Fruit fly (Drosophila melanogaster) whole organism, embryonic: ENCODE data around the gene CG31468.
A peak's percentile ranks its signal among the peaks of the same experiment; 100 is the strongest.

ENCODE experiments used
- Awh ChIP-seq: fragments of 200-800 bp; sonication (Bioruptor generic); IDR thresholded peaks from 2 replicates; pipeline ENCODE4, ENCODE4 v1.3.6; 2022; ENCODE audit warnings: missing biosample characterization, missing genetic modification characterization
- Bdp1 ChIP-seq: fragments of 200-800 bp; sonication (Bioruptor generic); optimal IDR thresholded peaks from 3 replicates; lab custom pipeline; 2016; ENCODE audit warnings: missing biosample characterization, missing genetic modification characterization
- CG10267 ChIP-seq: fragments of 200-800 bp; sonication (Bioruptor generic); optimal IDR thresholded peaks from 2 replicates; lab custom pipeline; 2018; ENCODE audit warnings: missing biosample characterization, mild to moderate bottlenecking, missing genetic modification characterization, moderate library complexity
- CG11456 ChIP-seq: fragments of 200-800 bp; sonication (Bioruptor generic); IDR thresholded peaks from 3 replicates; pipeline ENCODE4 v1.3.6; 2022; ENCODE audit warnings: missing biosample characterization, missing genetic modification characterization
- CG12219 ChIP-seq: fragments of 200-800 bp; sonication (Bioruptor generic); optimal IDR thresholded peaks from 3 replicates; lab custom pipeline; 2018; ENCODE audit warnings: missing biosample characterization, mild to moderate bottlenecking, missing genetic modification characterization
- CG13894 ChIP-seq: fragments of 200-800 bp; sonication (Bioruptor generic); optimal IDR thresholded peaks from 3 replicates; lab custom pipeline; 2018; ENCODE audit warnings: missing biosample characterization, mild to moderate bottlenecking, missing genetic modification characterization, moderate library complexity
- CG15269 ChIP-seq: fragments of 200-800 bp; sonication (Bioruptor generic); optimal IDR thresholded peaks from 2 replicates; lab custom pipeline; 2018; ENCODE audit warnings: missing biosample characterization, mild to moderate bottlenecking, missing genetic modification characterization, moderate library complexity
- CG15479 ChIP-seq: fragments of 200-800 bp; sonication (Bioruptor generic); optimal IDR thresholded peaks from 3 replicates; lab custom pipeline; 2019; ENCODE audit warnings: missing biosample characterization, mild to moderate bottlenecking, missing genetic modification characterization, moderate library complexity
- CG15514 ChIP-seq: fragments of 200-800 bp; sonication (Bioruptor generic); optimal IDR thresholded peaks from 3 replicates; lab custom pipeline; 2017; ENCODE audit warnings: missing biosample characterization, missing genetic modification characterization, mild to moderate bottlenecking, moderate library complexity, missing genetic modification reagents
- CG15601 ChIP-seq: fragments of 200-800 bp; sonication (Bioruptor generic); optimal IDR thresholded peaks from 3 replicates; lab custom pipeline; 2019; ENCODE audit warnings: missing biosample characterization, mild to moderate bottlenecking, missing genetic modification characterization, moderate library complexity
- CG15696 ChIP-seq: fragments of 200-800 bp; sonication (Bioruptor generic); optimal IDR thresholded peaks from 2 replicates; lab custom pipeline; 2019; ENCODE audit warnings: missing biosample characterization, mild to moderate bottlenecking, missing genetic modification characterization, moderate library complexity
- CG1603 ChIP-seq: fragments of 200-800 bp; sonication (Bioruptor generic); optimal IDR thresholded peaks from 2 replicates; lab custom pipeline; 2019; ENCODE audit warnings: missing biosample characterization, mild to moderate bottlenecking, missing genetic modification characterization, moderate library complexity
- CG17359 ChIP-seq: fragments of 200-800 bp; sonication (Bioruptor generic); optimal IDR thresholded peaks from 3 replicates; lab custom pipeline; 2018; ENCODE audit warnings: missing biosample characterization, mild to moderate bottlenecking, missing genetic modification characterization, moderate library complexity
- CG17361 ChIP-seq: fragments of 200-800 bp; sonication (Bioruptor generic); IDR thresholded peaks from 3 replicates; pipeline ENCODE4 v1.3.6; 2022; ENCODE audit warnings: missing biosample characterization, missing genetic modification characterization
- CG17829 ChIP-seq: fragments of 200-800 bp; optimal IDR thresholded peaks from 2 replicates; lab custom pipeline; 2019; ENCODE audit warnings: missing biosample characterization, mild to moderate bottlenecking, missing genetic modification characterization, moderate library complexity
- CG17912 ChIP-seq: fragments of 200-800 bp; sonication (Bioruptor generic); optimal IDR thresholded peaks from 2 replicates; lab custom pipeline; 2018; ENCODE audit warnings: missing biosample characterization, mild to moderate bottlenecking, missing genetic modification characterization
- CG18476 ChIP-seq: fragments of 200-800 bp; sonication (Bioruptor generic); optimal IDR thresholded peaks from 2 replicates; lab custom pipeline; 2016; ENCODE audit warnings: missing biosample characterization, mild to moderate bottlenecking, missing genetic modification characterization
- CG2116 ChIP-seq: fragments of 200-800 bp; sonication (Bioruptor generic); optimal IDR thresholded peaks from 3 replicates; lab custom pipeline; 2018; ENCODE audit warnings: missing biosample characterization, mild to moderate bottlenecking, missing genetic modification characterization
- CG31365 ChIP-seq: fragments of 200-800 bp; sonication (Bioruptor generic); optimal IDR thresholded peaks from 2 replicates; lab custom pipeline; 2018; ENCODE audit warnings: missing biosample characterization, mild to moderate bottlenecking, missing genetic modification characterization
- CG31441 ChIP-seq: fragments of 200-800 bp; sonication (Bioruptor generic); IDR thresholded peaks from 2 replicates; pipeline ENCODE4 v1.3.6; 2022; ENCODE audit warnings: missing biosample characterization, missing genetic modification characterization
- CG32767 ChIP-seq: fragments of 200-800 bp; sonication (Bioruptor generic); IDR thresholded peaks from 2 replicates; pipeline ENCODE4 v1.3.6; 2022; ENCODE audit warnings: missing biosample characterization, missing genetic modification characterization
- CG3995 ChIP-seq: fragments of 200-800 bp; sonication (Bioruptor generic); optimal IDR thresholded peaks from 3 replicates; lab custom pipeline; 2016; ENCODE audit warnings: missing biosample characterization, missing genetic modification characterization
- CG5245 ChIP-seq: fragments of 200-800 bp; sonication (Bioruptor generic); optimal IDR thresholded peaks from 3 replicates; lab custom pipeline; 2016; ENCODE audit warnings: missing biosample characterization, missing genetic modification characterization
- CG7987 ChIP-seq: fragments of 200-800 bp; sonication (Bioruptor generic); optimal IDR thresholded peaks from 2 replicates; lab custom pipeline; 2018; ENCODE audit warnings: missing biosample characterization, mild to moderate bottlenecking, missing genetic modification characterization, moderate library complexity
- CG9932 ChIP-seq: fragments of 200-800 bp; sonication (Bioruptor generic); IDR thresholded peaks from 2 replicates; pipeline ENCODE4 v1.3.6; 2022; ENCODE audit warnings: missing biosample characterization, missing genetic modification characterization
- CTCF ChIP-seq: fragments of 200-800 bp; sonication (Bioruptor generic); optimal IDR thresholded peaks from 2 replicates; lab custom pipeline; 2017; ENCODE audit warnings: missing biosample characterization, mild to moderate bottlenecking, missing genetic modification characterization, moderate library complexity
- Eip74EF ChIP-seq, 2 experiments: fragments of 200-800 bp in 1 of 2; fragments of >200 bp in 1 of 2; sonication (Bioruptor generic) in 1 of 2; optimal IDR thresholded peaks; 2 replicates each; lab custom pipeline; 2017 to 2019; ENCODE audit warnings: missing biosample characterization in 2 of 2, missing genetic modification characterization in 2 of 2, mild to moderate bottlenecking in 1 of 2, moderate library complexity in 1 of 2
- Fer2 ChIP-seq: fragments of 200-800 bp; sonication (Bioruptor generic); optimal IDR thresholded peaks from 2 replicates; lab custom pipeline; 2018; ENCODE audit warnings: missing biosample characterization, mild to moderate bottlenecking, missing genetic modification characterization, moderate library complexity
- GATAe ChIP-seq: fragments of 200-800 bp; sonication (Bioruptor generic); conservative IDR thresholded peaks from 2 replicates; pipeline ENCODE4 v1.3.6; 2022; ENCODE audit warnings: missing biosample characterization, missing genetic modification characterization
- Hr3 ChIP-seq: fragments of 200-800 bp; sonication (Bioruptor generic); optimal IDR thresholded peaks from 3 replicates; lab custom pipeline; 2016; ENCODE audit warnings: missing biosample characterization, missing genetic modification characterization
- Hr51 ChIP-seq, 2 experiments: fragments of 200-800 bp; sonication (Bioruptor generic); optimal IDR thresholded peaks; 2 replicates in 1 of 2; 3 replicates in 1 of 2; lab custom pipeline; 2016 to 2018; ENCODE audit warnings: missing biosample characterization in 2 of 2, missing genetic modification characterization in 2 of 2, mild to moderate bottlenecking in 1 of 2, moderate library complexity in 1 of 2
- Jarid2 ChIP-seq: fragments of 200-800 bp; sonication (Bioruptor generic); optimal IDR thresholded peaks from 3 replicates; lab custom pipeline; 2017; ENCODE audit warnings: mild to moderate bottlenecking, missing biosample characterization, missing genetic modification reagents, missing genetic modification characterization
- PHDP ChIP-seq: fragments of 200-800 bp; sonication (Bioruptor generic); optimal IDR thresholded peaks from 3 replicates; lab custom pipeline; 2018; ENCODE audit warnings: missing biosample characterization, mild to moderate bottlenecking, missing genetic modification characterization, moderate library complexity
- Side ChIP-seq: fragments of 200-800 bp; sonication (Bioruptor generic); optimal IDR thresholded peaks from 2 replicates; lab custom pipeline; 2016; ENCODE audit warnings: missing biosample characterization, missing genetic modification characterization
- ara ChIP-seq: fragments of 200-800 bp; sonication (Bioruptor generic); IDR thresholded peaks from 2 replicates; pipeline ENCODE4 v1.3.6; 2022; ENCODE audit warnings: missing biosample characterization, missing genetic modification characterization
- az2 ChIP-seq: fragments of 200-800 bp; sonication (Bioruptor generic); optimal IDR thresholded peaks from 3 replicates; lab custom pipeline; 2016; ENCODE audit warnings: missing biosample characterization, missing genetic modification characterization
- chn ChIP-seq: fragments of 200-800 bp; sonication (Bioruptor generic); optimal IDR thresholded peaks from 2 replicates; lab custom pipeline; 2016; ENCODE audit warnings: missing biosample characterization, missing genetic modification characterization
- eve ChIP-seq, 2 experiments: fragments of >200 bp; optimal IDR thresholded peaks; 2 replicates each; lab custom pipeline; 2017; ENCODE audit warnings: missing biosample characterization in 2 of 2, missing genetic modification characterization in 2 of 2
- fd3F ChIP-seq: fragments of 200-800 bp; sonication (Bioruptor generic); optimal IDR thresholded peaks from 2 replicates; lab custom pipeline; 2018; ENCODE audit warnings: missing biosample characterization, mild to moderate bottlenecking, missing genetic modification characterization, moderate library complexity
- ftz-f1 ChIP-seq: fragments of 200-800 bp; sonication (Bioruptor generic); optimal IDR thresholded peaks from 2 replicates; lab custom pipeline; 2016; ENCODE audit warnings: missing biosample characterization, missing genetic modification characterization
- fu2 ChIP-seq: fragments of 200-800 bp; sonication (Bioruptor generic); optimal IDR thresholded peaks from 2 replicates; lab custom pipeline; 2016; ENCODE audit warnings: missing biosample characterization, missing genetic modification characterization
- insv ChIP-seq, 2 experiments: fragments of 200-800 bp; sonication (Bioruptor generic); optimal IDR thresholded peaks; 3 replicates each; lab custom pipeline; 2016 to 2018; ENCODE audit warnings: missing biosample characterization in 2 of 2, missing genetic modification characterization in 2 of 2
- jigr1 ChIP-seq: fragments of 200-800 bp; sonication (Bioruptor generic); IDR thresholded peaks from 3 replicates; pipeline ENCODE4 v1.3.6; 2022; ENCODE audit warnings: missing biosample characterization, missing genetic modification characterization
- kay ChIP-seq: fragments of 200-800 bp; sonication (Bioruptor generic); optimal IDR thresholded peaks from 2 replicates; lab custom pipeline; 2016; ENCODE audit warnings: missing biosample characterization, missing genetic modification characterization
- lmd ChIP-seq: fragments of 200-800 bp; sonication (Bioruptor generic); IDR thresholded peaks from 2 replicates; pipeline ENCODE4 v1.3.6; 2022; ENCODE audit warnings: missing biosample characterization, missing genetic modification characterization
- odd ChIP-seq: fragments of 200-800 bp; sonication (Bioruptor generic); optimal IDR thresholded peaks from 2 replicates; lab custom pipeline; 2017; ENCODE audit warnings: missing biosample characterization, mild to moderate bottlenecking, missing genetic modification characterization
- pho ChIP-seq: fragments of 200-800 bp; sonication (Bioruptor generic); optimal IDR thresholded peaks from 2 replicates; lab custom pipeline; 2016; ENCODE audit warnings: missing biosample characterization, missing genetic modification characterization
- sc ChIP-seq, 3 experiments: fragments of >200 bp in 2 of 3; fragments of 200-800 bp in 1 of 3; sonication (Bioruptor generic) in 1 of 3; optimal IDR thresholded peaks; 2 replicates in 2 of 3; 3 replicates in 1 of 3; lab custom pipeline; 2017; ENCODE audit warnings: mild to moderate bottlenecking in 1 of 3, missing biosample characterization in 1 of 3, missing genetic modification characterization in 1 of 3, missing genetic modification reagents in 1 of 3
- sens-2 ChIP-seq: fragments of 200-800 bp; sonication (Bioruptor generic); IDR thresholded peaks from 2 replicates; pipeline ENCODE4 v1.3.6; 2022; ENCODE audit warnings: missing biosample characterization, missing genetic modification characterization
- stwl ChIP-seq: fragments of 200-800 bp; sonication (Bioruptor generic); optimal IDR thresholded peaks from 3 replicates; lab custom pipeline; 2018; ENCODE audit warnings: missing biosample characterization, mild to moderate bottlenecking, missing genetic modification characterization, moderate library complexity

Gene CG31468

dm6 chr3R:23721936-23722335 lies 21.8 kb upstream of the CG31468 start (continued):
- TF ChIP-seq odd (GFP tag; lab: Kevin White, UChicago) (no peak), ftz-f1 (GFP tag; lab: Kevin White, UChicago) (no peak), fd3F (peak; percentile 25), Awh (GFP tag; lab: Robert Waterston, UW) (no peak), CTCF (peak; percentile 98), sens-2 (GFP tag; lab: Robert Waterston, UW) (no peak), eve (GFP tag; optimal IDR thresholded peaks at IDR 0.05; lab: Kevin White, UChicago) (peak in 1 of 2 experiments; percentile 31), CG7987 (GFP tag; lab: Kevin White, UChicago) (peak; percentile 34), CG31441 (GFP tag; lab: Robert Waterston, UW) (0 out of 2 replicates have a peak, but pooled peaks have one; percentile 13), CG3995 (GFP tag; lab: Kevin White, UChicago) (peak; percentile 25), CG32767 (GFP tag; lab: Robert Waterston, UW) (no peak), CG17359 (tag; lab: Kevin White, UChicago) (peak; percentile 14), CG12219 (no peak), kay (GFP tag; lab: Kevin White, UChicago) (peak; percentile 8), insv (GFP tag; optimal IDR thresholded peaks at IDR 0.05; lab: Kevin White, UChicago) (no peak), CG15479 (GFP tag; lab: Kevin White, UChicago) (no peak), CG17361 (peak; percentile 29; the same call in 1 of the 3 replicates), CG11456 (no peak; the same call in 2 of the 3 replicates), ara (GFP tag; lab: Robert Waterston, UW) (no peak), CG15514 (GFP tag; lab: Kevin White, UChicago) (peak; percentile 34), stwl (tag; lab: Kevin White, UChicago) (peak; percentile 77), CG1603 (tag; lab: Kevin White, UChicago) (peak; percentile 47), Bdp1 (GFP tag; lab: Kevin White, UChicago) (no peak), pho (GFP tag; lab: Kevin White, UChicago) (no peak), CG15269 (tag; lab: Kevin White, UChicago) (peak; percentile 43), fu2 (GFP tag; lab: Kevin White, UChicago) (no peak), CG5245 (peak; percentile 36), CG2116 (GFP tag; lab: Kevin White, UChicago) (peak; percentile 24), Side (no peak), jigr1 (GFP tag; lab: Robert Waterston, UW) (peak; percentile 48; the same call in 1 of the 3 replicates), chn (GFP tag; lab: Kevin White, UChicago) (no peak), CG17829 (tag; lab: Kevin White, UChicago) (peak; percentile 63), CG15696 (tag; lab: Kevin White, UChicago) (peak; percentile 64), Eip74EF (GFP tag; optimal IDR thresholded peaks at IDR 0.05; lab: Kevin White, UChicago) (no peak), GATAe (GFP tag; lab: Robert Waterston, UW) (no peak), az2 (GFP tag; lab: Kevin White, UChicago) (peak; percentile 18), CG13894 (tag; lab: Kevin White, UChicago) (peak; percentile 83), Hr51 (GFP tag; optimal IDR thresholded peaks at IDR 0.05; lab: Kevin White, UChicago) (peak in 1 of 2 experiments; percentile 16), Jarid2 (peak; percentile 1), CG9932 (peak; percentile 50), Hr3 (GFP tag; lab: Kevin White, UChicago) (peak; percentile 7), CG17912 (GFP tag; lab: Kevin White, UChicago) (peak; percentile 55), Fer2 (tag; lab: Kevin White, UChicago) (no peak), CG18476 (GFP tag; lab: Kevin White, UChicago) (peak; percentile 11), PHDP (tag; lab: Kevin White, UChicago) (peak; percentile 64), CG15601 (tag; lab: Kevin White, UChicago) (peak; percentile 52), CG31365 (tag; lab: Kevin White, UChicago) (no peak), lmd (GFP tag; lab: Robert Waterston, UW) (peak; percentile 22; the same call in 1 of the 2 replicates), sc (optimal IDR thresholded peaks at IDR 0.05; lab: Kevin White, UChicago) (no peak), sc (GFP tag; optimal IDR thresholded peaks at IDR 0.05; lab: Kevin White, UChicago) (no peak), CG10267 (tag; lab: Kevin White, UChicago) (peak; percentile 42)
